Worm (Caenorhabditis elegans): Measurements from ENCODE around the gene R07E5.17.

The R07E5.17 gene

ce11 chrIII:4435262-4435661 lies 31.0 kb upstream of the R07E5.17 start:
- TF ChIP-seq elt-4 (tag; optimal IDR thresholded peaks at IDR 0.05) (no peak), tbx-7 (tag; optimal IDR thresholded peaks at IDR 0.05) (no peak), sdc-2 (tag; optimal IDR thresholded peaks at IDR 0.05) (no peak), elt-2 (tag; optimal IDR thresholded peaks at IDR 0.05) (no peak), lin-11 (tag; optimal IDR thresholded peaks at IDR 0.05) (no peak), syd-9 (tag; optimal IDR thresholded peaks at IDR 0.05) (no peak), ceh-18 (tag; optimal IDR thresholded peaks at IDR 0.05) (no peak), hlh-8 (tag; optimal IDR thresholded peaks at IDR 0.05) (no peak), K02D7.2 (tag; optimal IDR thresholded peaks at IDR 0.05) (no peak), F13H6.1 (tag; optimal IDR thresholded peaks at IDR 0.05) (no peak)

- TF ChIP-seq nhr-232 (tag; optimal IDR thresholded peaks at IDR 0.05): no peak
- TF ChIP-seq pha-4 (tag; optimal IDR thresholded peaks at IDR 0.05): no peak
- no peak for TF ChIP-seq F13H6.1 (tag; optimal IDR thresholded peaks at IDR 0.05)
- TF ChIP-seq ceh-9 (tag; optimal IDR thresholded peaks at IDR 0.05): no peak
- TF ChIP-seq fkh-10 (GFP tag; optimal IDR thresholded peaks at IDR 0.05): no peak
- TF ChIP-seq unc-42 (tag; optimal IDR thresholded peaks at IDR 0.05): no peak
- TF ChIP-seq pha-2 (tag; optimal IDR thresholded peaks at IDR 0.05): no peak
- no peak for TF ChIP-seq ets-4 (tag; optimal IDR thresholded peaks at IDR 0.05)
- TF ChIP-seq hlh-15 (tag; optimal IDR thresholded peaks at IDR 0.05): no peak
These were observed 30.1 kb upstream of the R07E5.17 start, which contains the start of gene C28A5.1 for ce11 chrIII:4434294-4434781. C28A5.1 (minus strand) TSS chrIII:4434344.

ce11 chrIII:4429402-4429801 lies 25.2 kb upstream of the R07E5.17 start, which contains the start of gene C28A5.6:
C28A5.6 (minus strand) TSS chrIII:4429502.
- TF ChIP-seq elt-2 (tag; optimal IDR thresholded peaks at IDR 0.05): no peak

ce11 chrIII:4428797-4429196 lies 24.6 kb upstream of the R07E5.17 start:
- TF ChIP-seq F13H6.1 (tag; optimal IDR thresholded peaks at IDR 0.05) (no peak), pax-1 (tag; optimal IDR thresholded peaks at IDR 0.05) (no peak), lin-11 (tag; optimal IDR thresholded peaks at IDR 0.05) (no peak), pat-9 (tag; optimal IDR thresholded peaks at IDR 0.05) (no peak), ceh-48 (tag; optimal IDR thresholded peaks at IDR 0.05) (no peak), K09A11.1 (tag; optimal IDR thresholded peaks at IDR 0.05; ENCODE audit: insufficient read depth) (no peak), unc-3 (GFP tag; conservative IDR thresholded peaks at IDR 0.05) (peak; percentile 40; the same call in 1 of the 2 replicates), unc-3 (tag; optimal IDR thresholded peaks at IDR 0.05) (no peak), elt-2 (tag; optimal IDR thresholded peaks at IDR 0.05) (no peak), nhr-11 (tag; optimal IDR thresholded peaks at IDR 0.05) (no peak), eyg-1 (tag; optimal IDR thresholded peaks at IDR 0.05) (no peak), pqm-1 (tag; optimal IDR thresholded peaks at IDR 0.05) (no peak), hlh-30 (tag; optimal IDR thresholded peaks at IDR 0.05; ENCODE audit: insufficient read depth) (no peak), gmeb-2 (tag; optimal IDR thresholded peaks at IDR 0.05) (no peak), unc-42 (tag; optimal IDR thresholded peaks at IDR 0.05) (no peak), K02D7.2 (tag; optimal IDR thresholded peaks at IDR 0.05) (no peak), ceh-14 (tag; optimal IDR thresholded peaks at IDR 0.05) (no peak), odd-2 (tag; optimal IDR thresholded peaks at IDR 0.05) (no peak), ref-2 (tag; optimal IDR thresholded peaks at IDR 0.05) (no peak), ceh-19 (GFP tag; optimal IDR thresholded peaks at IDR 0.05) (no peak), sox-4 (tag; optimal IDR thresholded peaks at IDR 0.05) (peak; percentile 8), nhr-232 (tag; optimal IDR thresholded peaks at IDR 0.05) (no peak), unc-55 (GFP tag; optimal IDR thresholded peaks at IDR 0.05) (no peak), pha-4 (tag; optimal IDR thresholded peaks at IDR 0.05) (no peak), hlh-13 (GFP tag; optimal IDR thresholded peaks at IDR 0.05) (no peak), ceh-45 (GFP tag; IDR thresholded peaks at IDR 0.05) (0 out of 2 replicates have a peak, but pooled peaks have one; percentile 42), C38D4.7 (GFP tag; optimal IDR thresholded peaks at IDR 0.05) (peak; percentile 15), zip-5 (tag; optimal IDR thresholded peaks at IDR 0.05) (no peak), hlh-6 (tag; optimal IDR thresholded peaks at IDR 0.05) (no peak), che-1 (tag; optimal IDR thresholded peaks at IDR 0.05) (no peak), dve-1 (tag; optimal IDR thresholded peaks at IDR 0.05) (no peak), ceh-24 (tag; optimal IDR thresholded peaks at IDR 0.05) (no peak), ceh-31 (tag; optimal IDR thresholded peaks at IDR 0.05) (no peak), madf-2 (tag; optimal IDR thresholded peaks at IDR 0.05) (no peak), elt-4 (tag; optimal IDR thresholded peaks at IDR 0.05) (no peak), Y22D7AL.16 (tag; optimal IDR thresholded peaks at IDR 0.05) (peak; percentile 14)

Data from whole organism, late embryonic.